Fruit fly (Drosophila melanogaster) whole organism, embryonic: ENCODE data around the gene loj.

Experiments
- Adf1 ChIP-seq: fragments of 200-800 bp; sonication (Bioruptor generic); IDR thresholded peaks from 2 replicates; pipeline ENCODE4 v1.3.6; 2022; ENCODE audit warnings: missing biosample characterization, missing genetic modification characterization
- Aef1 ChIP-seq: fragments of 200-800 bp; sonication (Bioruptor generic); IDR thresholded peaks from 3 replicates; pipeline ENCODE4 v1.3.6; 2022; ENCODE audit warnings: missing biosample characterization, missing genetic modification characterization
- CG10565 ChIP-seq: fragments of 200-800 bp; sonication (Bioruptor generic); optimal IDR thresholded peaks from 3 replicates; lab custom pipeline; 2016; ENCODE audit warnings: missing biosample characterization, mild to moderate bottlenecking, missing genetic modification characterization
- CG11560 ChIP-seq: fragments of 200-800 bp; sonication (Bioruptor generic); IDR thresholded peaks from 3 replicates; pipeline ENCODE4 v1.3.6; 2022; ENCODE audit warnings: missing biosample characterization, missing genetic modification characterization
- CG12155 ChIP-seq: fragments of 200-800 bp; sonication (Bioruptor generic); optimal IDR thresholded peaks from 3 replicates; lab custom pipeline; 2016; ENCODE audit warnings: missing biosample characterization, missing genetic modification characterization
- CG13424 ChIP-seq: fragments of 200-800 bp; sonication (Bioruptor generic); optimal IDR thresholded peaks from 2 replicates; lab custom pipeline; 2019; ENCODE audit warnings: missing biosample characterization, mild to moderate bottlenecking, missing genetic modification characterization, moderate library complexity
- CG14050 ChIP-seq: fragments of 200-800 bp; sonication (Bioruptor generic); IDR thresholded peaks from 3 replicates; pipeline ENCODE4 v1.3.6; 2022; ENCODE audit warnings: missing biosample characterization, missing genetic modification characterization
- CG15514 ChIP-seq: fragments of 200-800 bp; sonication (Bioruptor generic); optimal IDR thresholded peaks from 3 replicates; lab custom pipeline; 2017; ENCODE audit warnings: missing biosample characterization, missing genetic modification characterization, mild to moderate bottlenecking, moderate library complexity, missing genetic modification reagents
- CG17186 ChIP-seq: fragments of 200-800 bp; sonication (Bioruptor generic); optimal IDR thresholded peaks from 3 replicates; lab custom pipeline; 2017; ENCODE audit warnings: missing biosample characterization, missing genetic modification reagents, missing genetic modification characterization
- CG17385 ChIP-seq: fragments of 200-800 bp; sonication (Bioruptor generic); optimal IDR thresholded peaks from 3 replicates; lab custom pipeline; 2018; ENCODE audit warnings: missing biosample characterization, mild to moderate bottlenecking, missing genetic modification characterization
- CG18262 ChIP-seq: fragments of 200-800 bp; optimal IDR thresholded peaks from 3 replicates; lab custom pipeline; 2019; ENCODE audit warnings: missing biosample characterization, mild to moderate bottlenecking, missing genetic modification characterization, moderate library complexity
- CG2116 ChIP-seq: fragments of 200-800 bp; sonication (Bioruptor generic); optimal IDR thresholded peaks from 3 replicates; lab custom pipeline; 2018; ENCODE audit warnings: missing biosample characterization, mild to moderate bottlenecking, missing genetic modification characterization
- CG2129 ChIP-seq: fragments of 200-800 bp; sonication (Bioruptor generic); IDR thresholded peaks from 2 replicates; pipeline ENCODE4 v1.3.6; 2022; ENCODE audit warnings: missing biosample characterization, missing genetic modification characterization; ENCODE audit not compliant: partially characterized antibody
- CG2678 ChIP-seq: fragments of 200-800 bp; sonication (Bioruptor generic); optimal IDR thresholded peaks from 3 replicates; lab custom pipeline; 2019; ENCODE audit warnings: missing biosample characterization, mild to moderate bottlenecking, missing genetic modification characterization, moderate library complexity
- CG32772 ChIP-seq: fragments of 200-800 bp; sonication (Bioruptor generic); IDR thresholded peaks from 2 replicates; pipeline ENCODE4 v1.3.6; 2022; ENCODE audit warnings: missing biosample characterization, missing genetic modification characterization
- CG4404 ChIP-seq: fragments of 200-800 bp; sonication (Bioruptor generic); IDR thresholded peaks from 2 replicates; pipeline ENCODE4 v1.3.6; 2022; ENCODE audit warnings: missing biosample characterization, missing genetic modification characterization
- CG4820 ChIP-seq: fragments of 200-800 bp; sonication (Bioruptor generic); optimal IDR thresholded peaks from 3 replicates; lab custom pipeline; 2016; ENCODE audit warnings: missing biosample characterization, missing genetic modification characterization
- CG4854 ChIP-seq: fragments of 200-800 bp; sonication (Bioruptor generic); optimal IDR thresholded peaks from 2 replicates; lab custom pipeline; 2016; ENCODE audit warnings: missing biosample characterization, missing genetic modification characterization, inconsistent platforms
- CG5245 ChIP-seq: fragments of 200-800 bp; sonication (Bioruptor generic); optimal IDR thresholded peaks from 3 replicates; lab custom pipeline; 2016; ENCODE audit warnings: missing biosample characterization, missing genetic modification characterization
- CG6175 ChIP-seq: fragments of 200-800 bp; sonication (Bioruptor generic); IDR thresholded peaks from 3 replicates; pipeline ENCODE4 v1.3.6; 2022; ENCODE audit warnings: missing biosample characterization, missing genetic modification characterization
- CG6654 ChIP-seq: fragments of 200-800 bp; sonication (Bioruptor generic); optimal IDR thresholded peaks from 2 replicates; lab custom pipeline; 2017; ENCODE audit warnings: missing biosample characterization, mild to moderate bottlenecking, missing genetic modification characterization
- CG7372 ChIP-seq: fragments of 200-800 bp; sonication (Bioruptor generic); IDR thresholded peaks from 2 replicates; pipeline ENCODE4 v1.3.6; 2022; ENCODE audit warnings: missing biosample characterization, missing genetic modification characterization
- Dbx ChIP-seq: fragments of 200-800 bp; sonication (Bioruptor generic); IDR thresholded peaks from 3 replicates; pipeline ENCODE4 v1.3.6; 2022; ENCODE audit warnings: missing biosample characterization, missing genetic modification characterization
- Dfd ChIP-seq, 2 experiments: fragments of >200 bp; optimal IDR thresholded peaks; 2 replicates each; lab custom pipeline; 2017; ENCODE audit warnings: missing biosample characterization in 2 of 2, missing genetic modification characterization in 2 of 2
- Dip2 ChIP-seq: fragments of 200-800 bp; sonication (Bioruptor generic); IDR thresholded peaks from 2 replicates; pipeline ENCODE4 v1.3.6; 2022; ENCODE audit warnings: missing biosample characterization, missing genetic modification characterization
- Hmx ChIP-seq: fragments of 200-800 bp; sonication (Bioruptor generic); optimal IDR thresholded peaks from 2 replicates; lab custom pipeline; 2016; ENCODE audit warnings: missing biosample characterization, missing genetic modification characterization
- Mad ChIP-seq: fragments of 200-800 bp; sonication (Bioruptor generic); optimal IDR thresholded peaks from 2 replicates; lab custom pipeline; 2016; ENCODE audit warnings: missing biosample characterization, missing genetic modification characterization
- Mrtf ChIP-seq: fragments of 200-800 bp; sonication (Bioruptor generic); IDR thresholded peaks from 3 replicates; pipeline ENCODE4 v1.3.6; 2022; ENCODE audit warnings: missing biosample characterization, missing genetic modification characterization
- Poxn ChIP-seq: fragments of 200-800 bp; sonication (Bioruptor generic); IDR thresholded peaks from 2 replicates; pipeline ENCODE4 v1.3.6; 2022; ENCODE audit warnings: missing biosample characterization, missing genetic modification characterization
- Ptx1 ChIP-seq: fragments of 200-800 bp; sonication (Bioruptor generic); IDR thresholded peaks from 2 replicates; pipeline ENCODE4 v1.3.6; 2022; ENCODE audit warnings: missing biosample characterization, missing genetic modification characterization
- Rfx ChIP-seq: fragments of 200-800 bp; sonication (Bioruptor generic); IDR thresholded peaks from 2 replicates; pipeline ENCODE4 v1.3.6; 2022; ENCODE audit warnings: missing biosample characterization, missing genetic modification characterization
- Scr ChIP-seq: fragments of 200-800 bp; sonication (Bioruptor generic); IDR thresholded peaks from 2 replicates; pipeline ENCODE4 v1.3.6; 2022; ENCODE audit warnings: missing biosample characterization, missing genetic modification characterization; ENCODE audit not compliant: partially characterized antibody
- amos ChIP-seq: fragments of 200-800 bp; sonication (Bioruptor generic); IDR thresholded peaks from 2 replicates; pipeline ENCODE4 v1.3.6; 2022; ENCODE audit warnings: missing biosample characterization, missing genetic modification characterization; ENCODE audit not compliant: partially characterized antibody
- ara ChIP-seq: fragments of 200-800 bp; sonication (Bioruptor generic); IDR thresholded peaks from 2 replicates; pipeline ENCODE4 v1.3.6; 2022; ENCODE audit warnings: missing biosample characterization, missing genetic modification characterization
- az2 ChIP-seq: fragments of 200-800 bp; sonication (Bioruptor generic); optimal IDR thresholded peaks from 3 replicates; lab custom pipeline; 2016; ENCODE audit warnings: missing biosample characterization, missing genetic modification characterization
- cas ChIP-seq: fragments of 200-800 bp; sonication (Bioruptor generic); IDR thresholded peaks from 2 replicates; pipeline ENCODE4 v1.3.6; 2022; ENCODE audit warnings: missing biosample characterization, missing genetic modification characterization
- caup ChIP-seq: fragments of 200-800 bp; sonication (Bioruptor generic); optimal IDR thresholded peaks from 3 replicates; lab custom pipeline; 2017; ENCODE audit warnings: missing biosample characterization, mild to moderate bottlenecking, missing genetic modification characterization, moderate library complexity; ENCODE audit not compliant: severe bottlenecking
- crol ChIP-seq: fragments of 200-800 bp; sonication (Bioruptor generic); IDR thresholded peaks from 2 replicates; pipeline ENCODE4 v1.3.6; 2022; ENCODE audit warnings: missing biosample characterization, missing genetic modification characterization
- disco-r ChIP-seq: fragments of 200-800 bp; sonication (Bioruptor generic); optimal IDR thresholded peaks from 2 replicates; lab custom pipeline; 2016; ENCODE audit warnings: missing biosample characterization, missing genetic modification characterization
- gro ChIP-seq: fragments of 200-800 bp; sonication (Bioruptor generic); optimal IDR thresholded peaks from 2 replicates; lab custom pipeline; 2016; ENCODE audit warnings: missing biosample characterization, missing genetic modification characterization
- insv ChIP-seq, 2 experiments: fragments of 200-800 bp; sonication (Bioruptor generic); optimal IDR thresholded peaks; 3 replicates each; lab custom pipeline; 2016 to 2018; ENCODE audit warnings: missing biosample characterization in 2 of 2, missing genetic modification characterization in 2 of 2
- kni ChIP-seq: fragments of 200-800 bp; sonication (Bioruptor generic); optimal IDR thresholded peaks from 3 replicates; lab custom pipeline; 2017; ENCODE audit warnings: mild to moderate bottlenecking, missing biosample characterization, missing genetic modification reagents, missing genetic modification characterization
- oc ChIP-seq: fragments of 200-800 bp; sonication (Bioruptor generic); optimal IDR thresholded peaks from 2 replicates; lab custom pipeline; 2018; ENCODE audit warnings: missing biosample characterization, mild to moderate bottlenecking, missing genetic modification characterization, moderate library complexity
- pzg ChIP-seq: fragments of 200-800 bp; sonication (Bioruptor generic); optimal IDR thresholded peaks from 3 replicates; lab custom pipeline; 2018; ENCODE audit warnings: missing biosample characterization, mild to moderate bottlenecking, missing genetic modification characterization, moderate library complexity
- rib ChIP-seq: fragments of 200-800 bp; sonication (Bioruptor generic); IDR thresholded peaks from 2 replicates; pipeline ENCODE4 v1.3.6; 2022; ENCODE audit warnings: missing biosample characterization, missing genetic modification characterization
- scrt ChIP-seq: fragments of 200-800 bp; sonication (Bioruptor generic); optimal IDR thresholded peaks from 2 replicates; lab custom pipeline; 2018; ENCODE audit warnings: missing biosample characterization, mild to moderate bottlenecking, missing genetic modification characterization, moderate library complexity
- tap ChIP-seq: fragments of 200-800 bp; optimal IDR thresholded peaks from 3 replicates; lab custom pipeline; 2019; ENCODE audit warnings: missing biosample characterization, mild to moderate bottlenecking, missing genetic modification characterization, moderate library complexity
- unpg ChIP-seq: fragments of 200-800 bp; sonication (Bioruptor generic); optimal IDR thresholded peaks from 3 replicates; lab custom pipeline; 2018; ENCODE audit warnings: missing biosample characterization, mild to moderate bottlenecking, missing genetic modification characterization, moderate library complexity
- wek ChIP-seq: fragments of 200-800 bp; sonication (Bioruptor generic); optimal IDR thresholded peaks from 3 replicates; lab custom pipeline; 2018; ENCODE audit warnings: missing biosample characterization, mild to moderate bottlenecking, missing genetic modification characterization, moderate library complexity

Gene loj

dm6 chr3L:6071454-6072189 lies 23.2 kb upstream of the loj start, which contains the start of gene CG6602 (continued):
- TF ChIP-seq wek (GFP tag; lab: Kevin White, UChicago) (peak; percentile 6), CG17186 (no peak), insv (GFP tag; optimal IDR thresholded peaks at IDR 0.05; lab: Kevin White, UChicago) (peak in 1 of 2 experiments; percentile 28), CG2678 (tag; lab: Kevin White, UChicago) (no peak), CG2129 (GFP tag; lab: Robert Waterston, UW) (no peak), ara (GFP tag; lab: Robert Waterston, UW) (no peak), CG17385 (GFP tag; lab: Kevin White, UChicago) (peak; percentile 60), CG7372 (peak; percentile 80), Ptx1 (GFP tag; lab: Robert Waterston, UW) (peak; percentile 81), CG6654 (GFP tag; lab: Kevin White, UChicago) (peak; percentile 61), Rfx (GFP tag; lab: Robert Waterston, UW) (peak; percentile 89), Mad (GFP tag; lab: Kevin White, UChicago) (peak; percentile 53), CG18262 (tag; lab: Kevin White, UChicago) (peak; percentile 53), Adf1 (no peak), pzg (GFP tag; lab: Kevin White, UChicago) (peak; percentile 10), CG12155 (GFP tag; lab: Kevin White, UChicago) (peak; percentile 29), CG15514 (GFP tag; lab: Kevin White, UChicago) (peak; percentile 82), Dip2 (GFP tag; lab: Robert Waterston, UW) (no peak), amos (GFP tag; lab: Robert Waterston, UW) (peak; percentile 30), Dbx (peak; percentile 78), Aef1 (GFP tag; lab: Robert Waterston, UW) (peak; percentile 69; the same call in 2 of the 3 replicates), tap (tag; lab: Kevin White, UChicago) (peak; percentile 14), az2 (GFP tag; lab: Kevin White, UChicago) (peak; percentile 45), CG5245 (GFP tag; lab: Kevin White, UChicago) (peak; percentile 43), CG4820 (GFP tag; lab: Kevin White, UChicago) (peak; percentile 60), disco-r (GFP tag; lab: Kevin White, UChicago) (peak; percentile 40), Hmx (peak; percentile 22), crol (GFP tag; lab: Robert Waterston, UW) (no peak), CG10565 (GFP tag; lab: Kevin White, UChicago) (no peak), unpg (peak; percentile 59), CG2116 (GFP tag; lab: Kevin White, UChicago) (peak; percentile 46), gro (GFP tag; lab: Kevin White, UChicago) (peak; percentile 37), Dfd (GFP tag; optimal IDR thresholded peaks at IDR 0.05; lab: Kevin White, UChicago) (no peak), CG4854 (GFP tag; lab: Kevin White, UChicago) (peak; percentile 35), Poxn (GFP tag; lab: Robert Waterston, UW) (no peak), kni (GFP tag; lab: Kevin White, UChicago) (peak; percentile 43), rib (peak; percentile 40; the same call in 1 of the 2 replicates), Scr (GFP tag; lab: Robert Waterston, UW) (no peak), cas (GFP tag; lab: Robert Waterston, UW) (peak; percentile 69), CG32772 (GFP tag; lab: Robert Waterston, UW) (peak; percentile 58), caup (GFP tag; lab: Kevin White, UChicago) (peak; percentile 89), Mrtf (GFP tag; lab: Robert Waterston, UW) (peak; percentile 72; the same call in 2 of the 3 replicates), CG4404 (0 out of 2 replicates have a peak, but pooled peaks have one; percentile 38), scrt (GFP tag; lab: Kevin White, UChicago) (peak; percentile 67), CG13424 (tag; lab: Kevin White, UChicago) (peak; percentile 16), CG14050 (GFP tag; lab: Robert Waterston, UW) (peak; percentile 66), oc (tag; lab: Kevin White, UChicago) (no peak), CG6175 (GFP tag; lab: Robert Waterston, UW) (peak; percentile 74), CG11560 (no peak; the same call in 2 of the 3 replicates)
